Worm (Caenorhabditis elegans) whole organism, mixed stage, embryonic: ENCODE results near the gene ced-10.

ENCODE experiments used
- cnd-1 ChIP-seq: fragments of 200-800 bp; sonication (Bioruptor generic); optimal IDR thresholded peaks from 2 replicates; lab custom pipeline; 2018; ENCODE audit warnings: mild to moderate bottlenecking, missing genetic modification characterization, missing compliant biosample characterization
- elt-3 ChIP-seq: fragments of 150-350 bp; optimal IDR thresholded peaks from 2 replicates; lab custom pipeline; 2014; ENCODE audit warnings: missing biosample characterization, missing genetic modification characterization
- nhr-28 ChIP-seq: fragments of 150-350 bp; optimal IDR thresholded peaks from 2 replicates; lab custom pipeline; 2014; ENCODE audit warnings: missing biosample characterization, missing genetic modification characterization
- unc-62 ChIP-seq: fragments of 150-350 bp; optimal IDR thresholded peaks from 2 replicates; lab custom pipeline; 2014; ENCODE audit warnings: missing biosample characterization, missing genetic modification reagents, missing genetic modification characterization

- TF ChIP-seq elt-3 (tag; lab: Kevin White, UChicago) = no peak
- no peak for TF ChIP-seq nhr-28
- no peak for TF ChIP-seq unc-62 (GFP tag; lab: Kevin White, UChicago)
- TF ChIP-seq cnd-1 (tag; lab: Kevin White, UChicago) = no peak
These were observed 7.2 kb downstream of the ced-10 start for ce11 chrIV:3501981-3502736.
